Fruit fly (Drosophila melanogaster): ENCODE data around the gene bgm.

bgm gene

DNA sequence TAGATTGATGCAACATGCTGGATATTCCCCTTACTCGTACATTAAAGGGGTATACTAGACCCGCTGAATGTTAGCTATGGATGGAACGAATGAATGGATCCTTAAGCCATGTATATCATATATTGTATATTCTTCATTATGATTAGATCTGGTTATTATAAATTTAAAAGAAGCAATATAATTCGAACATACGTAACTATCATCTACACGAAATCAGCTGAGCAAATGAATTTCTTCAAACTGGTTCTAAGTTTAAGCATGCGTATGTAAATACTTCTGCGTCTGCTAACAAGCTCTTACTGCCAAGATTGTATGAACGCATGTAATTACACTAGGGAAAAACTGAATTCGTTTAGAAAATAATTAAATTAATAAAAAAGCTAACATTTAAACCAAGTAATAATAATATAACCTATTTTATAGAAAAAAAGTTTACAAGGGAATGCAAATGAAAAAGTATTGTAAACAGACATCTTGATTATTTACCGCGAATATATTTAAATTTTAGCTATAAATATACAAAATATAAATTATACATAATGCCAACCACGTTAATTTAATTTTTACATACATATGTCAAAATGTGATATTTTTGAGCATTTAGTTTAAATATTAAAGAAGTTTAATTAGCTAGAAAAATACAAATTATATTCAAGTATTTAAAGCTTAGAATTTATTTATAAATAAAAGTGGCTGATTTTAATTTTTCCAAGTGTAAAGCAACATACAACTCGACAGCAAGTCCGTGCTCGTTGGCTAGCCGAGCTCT, 8.3 kb downstream of the bgm start:
- TF ChIP-seq Clk (GFP tag; optimal IDR thresholded peaks at IDR 0.05) = no peak
- TF ChIP-seq CG7101 (tag; optimal IDR thresholded peaks at IDR 0.05) = peak; percentile 5
- peak; percentile 62 for TF ChIP-seq kay (GFP tag; ENCODE audit: borderline replicate concordance)

dm6 chr2L:14021646-14022129, 8.9 kb downstream of the bgm start:
- TF ChIP-seq ovo (GFP tag; optimal IDR thresholded peaks at IDR 0.05) (peak; percentile 74), CG11617 (GFP tag; optimal IDR thresholded peaks at IDR 0.05) (no peak), pad (GFP tag; optimal IDR thresholded peaks at IDR 0.05) (peak; percentile 98)

DNA sequence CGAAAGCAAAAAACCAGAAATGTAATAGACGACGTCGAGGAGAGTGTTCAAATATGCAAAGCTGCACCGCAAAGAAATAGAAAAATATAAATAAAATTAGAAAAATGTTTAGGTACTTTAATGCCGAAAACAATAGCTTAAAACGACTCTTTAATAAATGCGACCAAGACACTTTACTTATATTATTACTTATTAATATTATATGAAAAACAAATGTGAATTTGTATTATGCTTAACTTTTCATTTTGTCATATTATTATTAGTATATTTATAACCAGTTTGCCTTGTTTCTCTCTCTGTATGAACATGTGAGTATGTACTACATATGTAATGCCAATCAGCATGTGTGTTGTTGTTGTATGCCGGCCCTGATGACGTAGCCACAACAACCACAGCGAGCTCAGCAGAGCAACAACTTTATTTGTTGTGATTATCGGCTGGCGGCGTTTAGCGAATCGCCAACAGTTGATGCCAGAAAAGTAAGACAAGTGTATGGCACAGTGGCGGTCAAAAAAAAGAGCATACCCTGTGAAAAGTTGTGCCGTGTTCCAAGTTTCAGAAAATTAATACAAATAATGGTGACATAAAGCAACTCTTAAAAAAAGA, 9.4 kb downstream of the bgm start:
- TF ChIP-seq Clk (GFP tag; optimal IDR thresholded peaks at IDR 0.05) (peak; percentile 32), CG1620 (GFP tag; optimal IDR thresholded peaks at IDR 0.05) (peak; percentile 20), CG12768 (GFP tag; optimal IDR thresholded peaks at IDR 0.05) (peak; percentile 71), CG14711 (tag; optimal IDR thresholded peaks at IDR 0.05) (peak; percentile 88), bab1 (GFP tag; optimal IDR thresholded peaks at IDR 0.05) (peak; percentile 77), ovo (GFP tag; optimal IDR thresholded peaks at IDR 0.05) (no peak), CG7101 (tag; optimal IDR thresholded peaks at IDR 0.05) (peak; percentile 92), Crg-1 (GFP tag; optimal IDR thresholded peaks at IDR 0.05) (no peak), cnc (optimal IDR thresholded peaks at IDR 0.05) (no peak), Hr96 (GFP tag; optimal IDR thresholded peaks at IDR 0.05) (peak; percentile 29), tj (GFP tag; optimal IDR thresholded peaks at IDR 0.05) (peak; percentile 85), CG7045 (GFP tag; optimal IDR thresholded peaks at IDR 0.05) (peak; percentile 94), toe (GFP tag; optimal IDR thresholded peaks at IDR 0.05) (peak; percentile 20), CG11617 (GFP tag; optimal IDR thresholded peaks at IDR 0.05) (peak; percentile 81), cic (GFP tag; optimal IDR thresholded peaks at IDR 0.05) (peak; percentile 28), CG5204 (GFP tag; optimal IDR thresholded peaks at IDR 0.05) (peak; percentile 64), pad (GFP tag; optimal IDR thresholded peaks at IDR 0.05) (peak; percentile 57), CG33017 (tag; optimal IDR thresholded peaks at IDR 0.05) (peak; percentile 93), Mnt (GFP tag; optimal IDR thresholded peaks at IDR 0.05) (peak; percentile 38), kay (GFP tag; ENCODE audit: borderline replicate concordance) (peak; percentile 67)

DNA sequence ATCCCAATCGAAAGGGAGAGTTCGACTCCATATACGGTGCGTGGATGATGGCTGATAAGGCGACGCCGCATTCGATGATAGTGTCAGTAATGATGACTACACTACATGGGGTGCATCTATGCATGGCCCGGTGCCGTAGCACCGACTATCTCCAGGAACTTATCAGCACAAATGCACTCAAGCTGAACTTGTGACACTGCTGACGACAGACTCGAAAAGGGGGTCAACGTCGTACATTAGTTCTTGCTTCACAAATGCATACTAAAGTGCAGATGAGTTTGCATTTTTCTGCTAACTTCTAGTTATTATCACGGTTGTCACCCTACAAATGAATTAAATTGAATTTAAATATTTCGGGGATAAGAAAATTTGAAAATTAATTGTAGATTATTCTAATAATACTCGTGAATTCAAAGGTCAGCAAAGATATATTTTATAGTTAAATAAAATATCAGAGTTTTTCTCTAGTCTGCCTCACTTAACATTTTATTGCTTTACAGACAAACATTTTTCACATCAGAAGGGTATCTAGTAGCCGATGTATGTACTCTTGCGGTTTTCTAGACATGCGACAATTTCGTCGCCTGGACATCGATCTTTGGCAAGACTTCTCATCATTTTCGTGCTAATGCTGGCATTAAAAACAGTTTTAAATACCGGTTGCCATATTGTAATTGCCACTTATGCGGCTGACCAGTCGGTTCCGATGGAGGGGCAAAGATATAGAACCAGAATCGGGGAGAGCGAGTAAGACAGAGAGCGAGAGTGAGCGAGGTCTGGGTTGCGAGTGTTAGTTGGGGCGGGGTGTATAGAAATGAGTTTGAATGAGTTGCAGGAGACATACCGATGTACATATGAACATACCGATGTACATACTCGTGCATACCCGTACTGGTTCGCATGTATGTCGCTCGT, 10.6 kb downstream of the bgm start:
- TF ChIP-seq tj (GFP tag; optimal IDR thresholded peaks at IDR 0.05) (no peak), cic (GFP tag; optimal IDR thresholded peaks at IDR 0.05) (no peak), CG11617 (GFP tag; optimal IDR thresholded peaks at IDR 0.05) (no peak), cnc (optimal IDR thresholded peaks at IDR 0.05) (peak in 1 of 2 experiments; percentile 30), kay (GFP tag; ENCODE audit: borderline replicate concordance) (peak; percentile 2), CG7045 (GFP tag; optimal IDR thresholded peaks at IDR 0.05) (no peak), Mnt (GFP tag; optimal IDR thresholded peaks at IDR 0.05) (no peak), CG5204 (GFP tag; optimal IDR thresholded peaks at IDR 0.05) (no peak)

DNA sequence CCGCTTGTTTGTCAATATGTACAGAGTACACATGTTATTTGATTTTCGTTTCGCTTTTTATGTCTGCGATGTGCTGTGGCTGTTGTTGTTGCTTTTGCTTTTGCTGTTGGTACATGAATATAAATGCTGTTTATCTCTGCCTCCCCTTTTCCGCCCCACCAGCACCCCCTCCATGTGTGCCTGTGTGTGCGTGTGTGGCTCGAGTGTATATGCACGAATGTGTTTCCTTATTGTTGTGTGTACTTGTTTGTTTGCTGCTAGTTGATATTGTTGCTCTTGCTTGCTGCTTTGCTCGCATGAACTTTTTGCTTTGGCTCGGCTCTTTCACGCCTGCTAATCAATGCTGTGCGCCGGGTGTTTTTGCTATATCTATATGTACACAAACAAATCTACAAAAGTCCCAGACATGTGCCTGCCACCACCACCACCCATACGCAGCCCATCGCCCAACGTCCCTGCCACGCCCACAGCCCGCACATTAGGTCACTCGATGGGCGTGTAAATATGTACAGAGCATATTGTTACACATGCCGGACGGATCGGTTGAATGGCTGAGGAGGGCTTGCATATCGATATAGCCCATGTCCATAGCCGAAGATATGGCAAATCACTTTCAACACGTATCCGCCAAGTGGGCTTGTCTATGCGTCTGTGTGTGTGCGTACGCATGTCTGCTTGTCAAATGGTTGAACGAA, 11.4 kb downstream of the bgm start:
- TF ChIP-seq ovo (GFP tag; optimal IDR thresholded peaks at IDR 0.05) (peak; percentile 97), CG14711 (tag; optimal IDR thresholded peaks at IDR 0.05) (peak; percentile 86), tj (GFP tag; optimal IDR thresholded peaks at IDR 0.05) (peak; percentile 62), CG5204 (GFP tag; optimal IDR thresholded peaks at IDR 0.05) (peak; percentile 91), cnc (optimal IDR thresholded peaks at IDR 0.05) (no peak), kay (GFP tag; ENCODE audit: borderline replicate concordance) (peak; percentile 98), Mnt (GFP tag; optimal IDR thresholded peaks at IDR 0.05) (peak; percentile 76), CG1620 (GFP tag; optimal IDR thresholded peaks at IDR 0.05) (peak; percentile 90), CG7045 (GFP tag; optimal IDR thresholded peaks at IDR 0.05) (peak; percentile 97), CG11617 (GFP tag; optimal IDR thresholded peaks at IDR 0.05) (peak; percentile 82), CG33017 (tag; optimal IDR thresholded peaks at IDR 0.05) (peak; percentile 83), toe (GFP tag; optimal IDR thresholded peaks at IDR 0.05) (peak; percentile 85), pad (GFP tag; optimal IDR thresholded peaks at IDR 0.05) (peak; percentile 89), cic (GFP tag; optimal IDR thresholded peaks at IDR 0.05) (peak; percentile 96), Hr96 (GFP tag; optimal IDR thresholded peaks at IDR 0.05) (peak; percentile 94), bab1 (GFP tag; optimal IDR thresholded peaks at IDR 0.05) (no peak), CG7101 (tag; optimal IDR thresholded peaks at IDR 0.05) (peak; percentile 94), Clk (GFP tag; optimal IDR thresholded peaks at IDR 0.05) (peak; percentile 91), CG12768 (GFP tag; optimal IDR thresholded peaks at IDR 0.05) (peak; percentile 95), Crg-1 (GFP tag; optimal IDR thresholded peaks at IDR 0.05) (peak; percentile 98)

All from whole organism, adult.